Worm (Caenorhabditis elegans) whole organism, L4 larva: Measurements from ENCODE around the gene srv-12.

ENCODE experiments used
- ZK546.5 ChIP-seq, 2 experiments: sonication (generic microtip); optimal IDR thresholded peaks; 2 replicates each; lab custom pipeline; 2017; ENCODE audit warnings: missing biosample characterization in 2 of 2, missing genetic modification characterization in 2 of 2
- aly-2 ChIP-seq: sonication (generic microtip); optimal IDR thresholded peaks from 2 replicates; lab custom pipeline; 2018; ENCODE audit warnings: missing biosample characterization, missing genetic modification characterization
- arid-1 ChIP-seq: fragments of 200-800 bp; sonication (Bioruptor generic); conservative IDR thresholded peaks from 2 replicates; pipeline ENCODE4 v1.3.6; 2022; ENCODE audit warnings: missing genetic modification reagents, missing genetic modification characterization, missing compliant biosample characterization
- egl-27 ChIP-seq: sonication (generic microtip); optimal IDR thresholded peaks from 3 replicates; lab custom pipeline; 2017; ENCODE audit warnings: missing biosample characterization, missing genetic modification reagents, missing genetic modification characterization
- nhr-11 ChIP-seq: fragments of 150-350 bp; optimal IDR thresholded peaks from 2 replicates; lab custom pipeline; 2014; ENCODE audit warnings: missing biosample characterization, missing genetic modification characterization
- unc-62 ChIP-seq, 3 experiments: fragments of 150-350 bp in 1 of 3; sonication (generic microtip); optimal IDR thresholded peaks in 2 of 3; peaks in 1 of 3; 1 replicate in 1 of 3; 2 replicates in 2 of 3; lab custom pipeline; 2014 to 2017; ENCODE audit warnings: missing biosample characterization in 3 of 3, missing genetic modification characterization in 3 of 3, missing genetic modification reagents in 3 of 3, missing genotype in 1 of 3
- zip-11 ChIP-seq: fragments of 200-800 bp; sonication (Bioruptor generic); IDR thresholded peaks from 2 replicates; pipeline ENCODE4 v1.3.6; 2022; ENCODE audit warnings: missing genetic modification characterization, missing compliant biosample characterization

DNA sequence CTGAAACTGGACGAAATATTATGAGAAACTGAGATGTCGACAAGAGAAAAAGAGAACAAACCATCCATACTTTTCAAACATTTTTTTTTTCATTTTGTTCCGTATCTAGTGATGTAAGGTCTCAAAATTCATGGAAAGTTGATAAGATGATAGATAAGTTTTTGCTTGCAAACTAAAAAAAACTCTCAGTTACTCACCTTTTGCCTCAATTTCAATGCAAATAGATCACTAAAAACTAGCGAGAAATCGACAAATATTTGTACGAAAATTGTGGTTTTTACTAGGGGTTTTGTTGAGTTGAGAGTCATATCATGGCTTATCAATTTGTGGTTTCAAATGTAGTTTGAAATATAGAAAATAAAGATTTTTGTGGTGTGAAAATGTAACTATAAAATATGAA is 7.3 kb upstream of the srv-12 start:
- TF ChIP-seq aly-2 (no peak), arid-1 (GFP tag; lab: Robert Waterston, UW) (no peak), egl-27 (tag; lab: Kevin White, UChicago) (no peak), ZK546.5 (tag; optimal IDR thresholded peaks at IDR 0.05; lab: Kevin White, UChicago) (no peak), zip-11 (GFP tag; lab: Robert Waterston, UW) (no peak), nhr-11 (no peak), unc-62 (GFP tag; optimal IDR thresholded peaks at IDR 0.05 in 1 of 2; lab: Kevin White, UChicago) (no peak), unc-62 (tag; optimal IDR thresholded peaks at IDR 0.05; lab: Kevin White, UChicago) (no peak)
